Fruit fly (Drosophila melanogaster): ENCODE measurements around the gene bcn92.
A peak's percentile ranks its signal among the peaks of the same experiment; 100 is the strongest.

Gene bcn92

DNA sequence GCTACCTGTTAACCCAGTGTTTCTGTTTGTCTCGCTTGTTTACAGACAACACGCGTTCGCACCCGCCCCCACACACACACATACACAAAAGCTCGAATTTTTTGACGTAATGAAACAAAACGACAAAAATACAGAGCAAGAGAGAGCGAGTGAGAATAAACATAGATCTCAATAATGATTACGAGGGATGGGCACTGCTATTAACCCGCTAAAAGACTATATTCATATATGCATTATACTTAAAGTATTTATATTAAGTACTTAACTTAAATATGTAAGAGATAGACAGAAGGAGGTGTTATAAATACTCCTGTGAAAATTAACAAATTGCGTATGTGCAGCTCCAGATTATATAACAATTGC lies 7.6 kb downstream of the bcn92 start (continued):
- no peak for TF ChIP-seq sna (GFP tag; IDR thresholded peaks at IDR 0.05; ENCODE audit: partially characterized antibody)
- TF ChIP-seq CG32772 (GFP tag; IDR thresholded peaks at IDR 0.05): no peak
- TF ChIP-seq danr (GFP tag; IDR thresholded peaks at IDR 0.05): no peak
- no peak for TF ChIP-seq CG17612 (GFP tag; IDR thresholded peaks at IDR 0.05)
- TF ChIP-seq Dbx (GFP tag; IDR thresholded peaks at IDR 0.05): peak; percentile 63; the same call in 2 of the 3 replicates
- no peak for TF ChIP-seq NC2β (GFP tag; optimal IDR thresholded peaks at IDR 0.05)
- peak; percentile 38 for TF ChIP-seq CG18262 (tag; optimal IDR thresholded peaks at IDR 0.05)
- TF ChIP-seq nom (GFP tag; optimal IDR thresholded peaks at IDR 0.05): no peak
- TF ChIP-seq CG7786 (GFP tag; optimal IDR thresholded peaks at IDR 0.05): no peak
- no peak for TF ChIP-seq crp (GFP tag; optimal IDR thresholded peaks at IDR 0.05)
- TF ChIP-seq CG5953 (GFP tag; IDR thresholded peaks at IDR 0.05): no peak
- no peak for TF ChIP-seq CG4820 (GFP tag; optimal IDR thresholded peaks at IDR 0.05)
- TF ChIP-seq CG7745 (tag; optimal IDR thresholded peaks at IDR 0.05): no peak
- peak; percentile 64 for TF ChIP-seq caup (GFP tag; optimal IDR thresholded peaks at IDR 0.05; ENCODE audit: severe bottlenecking)
- TF ChIP-seq CG10565 (GFP tag; optimal IDR thresholded peaks at IDR 0.05): no peak
- no peak for TF ChIP-seq zfh2 (GFP tag; optimal IDR thresholded peaks at IDR 0.05)
- TF ChIP-seq CG13624 (GFP tag; optimal IDR thresholded peaks at IDR 0.05): no peak
- no peak for TF ChIP-seq croc (GFP tag; conservative IDR thresholded peaks at IDR 0.05)
- TF ChIP-seq CG33213 (GFP tag; optimal IDR thresholded peaks at IDR 0.05): peak; percentile 22
- no peak for TF ChIP-seq CG4854 (GFP tag; optimal IDR thresholded peaks at IDR 0.05)
- TF ChIP-seq Awh (GFP tag; IDR thresholded peaks at IDR 0.05): peak; percentile 87
- peak; percentile 60 for TF ChIP-seq CG1233 (GFP tag; optimal IDR thresholded peaks at IDR 0.05)
- TF ChIP-seq mam (GFP tag; optimal IDR thresholded peaks at IDR 0.05): no peak
- no peak for TF ChIP-seq amos (GFP tag; IDR thresholded peaks at IDR 0.05; ENCODE audit: partially characterized antibody)
- TF ChIP-seq Mes4 (GFP tag; optimal IDR thresholded peaks at IDR 0.05): no peak
- TF ChIP-seq sim (GFP tag; IDR thresholded peaks at IDR 0.05): no peak
- TF ChIP-seq Bgb (GFP tag; IDR thresholded peaks at IDR 0.05; ENCODE audit: partially characterized antibody): no peak
- peak; percentile 71 for TF ChIP-seq fd64A (GFP tag; optimal IDR thresholded peaks at IDR 0.05)
- no peak for TF ChIP-seq disco-r (GFP tag; optimal IDR thresholded peaks at IDR 0.05)
- no peak for TF ChIP-seq CG16813 (GFP tag; IDR thresholded peaks at IDR 0.05; ENCODE audit: partially characterized antibody)
- no peak for TF ChIP-seq CG32767 (GFP tag; IDR thresholded peaks at IDR 0.05)
- peak; percentile 50 for TF ChIP-seq Sox102F (GFP tag; optimal IDR thresholded peaks at IDR 0.05)
- TF ChIP-seq B-H2 (GFP tag; optimal IDR thresholded peaks at IDR 0.05): peak; percentile 32
- TF ChIP-seq p53 (GFP tag; optimal IDR thresholded peaks at IDR 0.05): no peak
- peak; percentile 56 for TF ChIP-seq NfI (GFP tag; optimal IDR thresholded peaks at IDR 0.05)
- TF ChIP-seq CG11560 (tag; IDR thresholded peaks at IDR 0.05): no peak
- TF ChIP-seq lola (GFP tag; optimal IDR thresholded peaks at IDR 0.05): no peak
- no peak; the same call in 1 of the 2 replicates for TF ChIP-seq E2f2 (GFP tag; IDR thresholded peaks at IDR 0.05)
- TF ChIP-seq ttk (GFP tag; IDR thresholded peaks at IDR 0.05): no peak
- TF ChIP-seq CG14667 (GFP tag; IDR thresholded peaks at IDR 0.05): no peak
- peak in 1 of 2 experiments; percentile 15 for TF ChIP-seq Hr78 (GFP tag; optimal IDR thresholded peaks at IDR 0.05)
- TF ChIP-seq dan (GFP tag; IDR thresholded peaks at IDR 0.05): no peak
- TF ChIP-seq Atf6 (GFP tag; IDR thresholded peaks at IDR 0.05): peak; percentile 58; the same call in 1 of the 2 replicates
- TF ChIP-seq CG11093 (GFP tag; IDR thresholded peaks at IDR 0.05): no peak; the same call in 2 of the 3 replicates
- TF ChIP-seq yki (optimal IDR thresholded peaks at IDR 0.05): no peak
- no peak for TF ChIP-seq TFAM (GFP tag; optimal IDR thresholded peaks at IDR 0.05)
- no peak for TF ChIP-seq emc (GFP tag; optimal IDR thresholded peaks at IDR 0.05)
- TF ChIP-seq bcd (GFP tag; optimal IDR thresholded peaks at IDR 0.05): peak; percentile 11
- no peak for TF ChIP-seq Scr (GFP tag; IDR thresholded peaks at IDR 0.05; ENCODE audit: partially characterized antibody)
- TF ChIP-seq Adf1 (GFP tag; IDR thresholded peaks at IDR 0.05): no peak
- TF ChIP-seq CG8765 (GFP tag; IDR thresholded peaks at IDR 0.05): no peak
- no peak for TF ChIP-seq CG16779 (GFP tag; IDR thresholded peaks at IDR 0.05)

All from whole organism, embryonic.